Worm (Caenorhabditis elegans) whole organism, L4/young adult: ENCODE results near the gene C05D12.5.
A peak's percentile ranks its signal among the peaks of the same experiment; 100 is the strongest.

Experiments
- W03F9.2 ChIP-seq: fragments of 150-350 bp; optimal IDR thresholded peaks from 2 replicates; lab custom pipeline; 2014; ENCODE audit warnings: missing biosample characterization, missing genetic modification characterization
- him-1 ChIP-seq: sonication (generic microtip); optimal IDR thresholded peaks from 2 replicates; lab custom pipeline; 2016; ENCODE audit warnings: missing genotype, missing genetic modification reagents, missing genetic modification characterization, missing compliant biosample characterization

- TF ChIP-seq him-1 (tag; lab: Kevin White, UChicago) (no peak), W03F9.2 (tag; lab: Kevin White, UChicago) (peak; percentile 2)
Observed at ce11 chrII:11418476-11418875, 15.6 kb upstream of the C05D12.5 start.
